Fruit fly (Drosophila melanogaster): ENCODE data around the gene CG31287.

Gene CG31287

dm6 chr3R:16252898-16253412 lies 49.8 kb downstream of the CG31287 start (continued):
- peak; percentile 10 for TF ChIP-seq dsx (GFP tag; optimal IDR thresholded peaks at IDR 0.05; ENCODE audit: poor library complexity, severe bottlenecking)
- TF ChIP-seq cyc (GFP tag; optimal IDR thresholded peaks at IDR 0.05): no peak
- TF ChIP-seq CG1621 (tag; optimal IDR thresholded peaks at IDR 0.05): peak; percentile 81
- no peak for TF ChIP-seq fd59A (GFP tag; optimal IDR thresholded peaks at IDR 0.05)
- peak; percentile 70 for TF ChIP-seq CG16779 (tag; optimal IDR thresholded peaks at IDR 0.05)
- no peak for TF ChIP-seq CG11762 (GFP tag; optimal IDR thresholded peaks at IDR 0.05; ENCODE audit: insufficient read depth)
- TF ChIP-seq CG11294 (GFP tag; IDR thresholded peaks at IDR 0.05): no peak
- peak; percentile 53 for TF ChIP-seq CG6276 (GFP tag; optimal IDR thresholded peaks at IDR 0.05)
- TF ChIP-seq Gug (GFP tag; IDR thresholded peaks at IDR 0.05): no peak
- no peak for TF ChIP-seq Sox14 (GFP tag; optimal IDR thresholded peaks at IDR 0.05)
- no peak for TF ChIP-seq Ets96B (tag; optimal IDR thresholded peaks at IDR 0.05)
- TF ChIP-seq CG34406 (GFP tag; optimal IDR thresholded peaks at IDR 0.05): no peak
- no peak for TF ChIP-seq CG6163 (GFP tag; IDR thresholded peaks at IDR 0.05)
- no peak for TF ChIP-seq CG8319 (GFP tag; optimal IDR thresholded peaks at IDR 0.05)
- peak; percentile 86 for TF ChIP-seq CG6854 (GFP tag; optimal IDR thresholded peaks at IDR 0.05)
- TF ChIP-seq CG3919 (GFP tag; optimal IDR thresholded peaks at IDR 0.05): no peak
- TF ChIP-seq achi (GFP tag; optimal IDR thresholded peaks at IDR 0.05): no peak
- TF ChIP-seq CG6808 (GFP tag; optimal IDR thresholded peaks at IDR 0.05): peak; percentile 40
- no peak for TF ChIP-seq CG10669 (GFP tag; optimal IDR thresholded peaks at IDR 0.05)
- no peak for TF ChIP-seq eg (GFP tag; IDR thresholded peaks at IDR 0.05)
- no peak for TF ChIP-seq CG31627 (GFP tag; optimal IDR thresholded peaks at IDR 0.05)
- no peak for TF ChIP-seq svp (GFP tag)
- no peak for TF ChIP-seq Eip93F (GFP tag; optimal IDR thresholded peaks at IDR 0.05)
- TF ChIP-seq Sox15 (GFP tag; optimal IDR thresholded peaks at IDR 0.05): no peak
- TF ChIP-seq CG32006 (GFP tag; optimal IDR thresholded peaks at IDR 0.05): no peak
- no peak for TF ChIP-seq CG4318 (GFP tag; optimal IDR thresholded peaks at IDR 0.05)
- TF ChIP-seq fkh (GFP tag; optimal IDR thresholded peaks at IDR 0.05): no peak
- no peak for TF ChIP-seq esn (GFP tag; optimal IDR thresholded peaks at IDR 0.05)
- peak; percentile 65 for TF ChIP-seq Eip78C (GFP tag)
- TF ChIP-seq fd85E (GFP tag; optimal IDR thresholded peaks at IDR 0.05): no peak
- TF ChIP-seq CG6792 (GFP tag; optimal IDR thresholded peaks at IDR 0.05): no peak
- TF ChIP-seq CG3032 (tag; optimal IDR thresholded peaks at IDR 0.05): no peak
- no peak for TF ChIP-seq Hr4 (GFP tag; optimal IDR thresholded peaks at IDR 0.05)
- TF ChIP-seq spab (GFP tag; optimal IDR thresholded peaks at IDR 0.05): no peak
- no peak for TF ChIP-seq Smox (GFP tag; optimal IDR thresholded peaks at IDR 0.05)
- TF ChIP-seq pdm3 (GFP tag; optimal IDR thresholded peaks at IDR 0.05): no peak
- TF ChIP-seq ss (GFP tag; optimal IDR thresholded peaks at IDR 0.05): peak; percentile 64 to 80

dm6 chr3R:16253427-16253883 lies 50.3 kb downstream of the CG31287 start:
- TF ChIP-seq CG6808 (GFP tag; optimal IDR thresholded peaks at IDR 0.05) (peak; percentile 84), CG6276 (GFP tag; optimal IDR thresholded peaks at IDR 0.05) (peak; percentile 81), CG34406 (GFP tag; optimal IDR thresholded peaks at IDR 0.05) (peak; percentile 87), CG32006 (GFP tag; optimal IDR thresholded peaks at IDR 0.05) (peak; percentile 93), Smox (GFP tag; optimal IDR thresholded peaks at IDR 0.05) (peak; percentile 77), CG11902 (GFP tag; optimal IDR thresholded peaks at IDR 0.05) (peak; percentile 65), dac (GFP tag; optimal IDR thresholded peaks at IDR 0.05) (peak; percentile 42), CG9139 (GFP tag; optimal IDR thresholded peaks at IDR 0.05) (peak; percentile 21), acj6 (GFP tag; optimal IDR thresholded peaks at IDR 0.05) (peak; percentile 82), CG3032 (tag; optimal IDR thresholded peaks at IDR 0.05) (peak; percentile 77), cyc (GFP tag; optimal IDR thresholded peaks at IDR 0.05) (peak; percentile 45), Ets21C (GFP tag; optimal IDR thresholded peaks at IDR 0.05) (peak; percentile 21), CG11294 (GFP tag; IDR thresholded peaks at IDR 0.05) (no peak), CG3919 (GFP tag; optimal IDR thresholded peaks at IDR 0.05) (peak; percentile 77), Ets96B (tag; optimal IDR thresholded peaks at IDR 0.05) (peak; percentile 88), Eip78C (GFP tag) (peak; percentile 93), lz (GFP tag; optimal IDR thresholded peaks at IDR 0.05) (peak; percentile 72), salr (GFP tag; optimal IDR thresholded peaks at IDR 0.05) (peak in 1 of 2 experiments; percentile 77), fkh (GFP tag; optimal IDR thresholded peaks at IDR 0.05) (peak; percentile 0), Lpt (GFP tag; optimal IDR thresholded peaks at IDR 0.05) (no peak), CG10631 (GFP tag; optimal IDR thresholded peaks at IDR 0.05) (peak; percentile 86), Hr39 (GFP tag; optimal IDR thresholded peaks at IDR 0.05) (peak; percentile 55), Gug (GFP tag; IDR thresholded peaks at IDR 0.05) (no peak), CG11762 (GFP tag; optimal IDR thresholded peaks at IDR 0.05; ENCODE audit: insufficient read depth) (peak; percentile 70), eg (GFP tag; IDR thresholded peaks at IDR 0.05) (no peak), dsx (GFP tag; optimal IDR thresholded peaks at IDR 0.05; ENCODE audit: poor library complexity, severe bottlenecking) (peak; percentile 59), CG4318 (GFP tag; optimal IDR thresholded peaks at IDR 0.05) (peak; percentile 89), Eip75B (GFP tag; optimal IDR thresholded peaks at IDR 0.05) (peak; percentile 50), spab (GFP tag; optimal IDR thresholded peaks at IDR 0.05) (peak; percentile 77), ss (GFP tag; optimal IDR thresholded peaks at IDR 0.05) (peak in 1 of 2 experiments; percentile 62)

All from whole organism, prepupa.